Fruit fly (Drosophila melanogaster): Measurements from ENCODE around the gene Tsp86D.

Gene Tsp86D

dm6 chr3R:10893327-10893726 lies 24.8 kb downstream of the Tsp86D start, which contains the start of gene CG6621:
Gene CG6621, minus strand, starts transcription at chr3R:10893531.
- peak; percentile 10 for TF ChIP-seq HLH106 (tag; optimal IDR thresholded peaks at IDR 0.05)
- no peak for TF ChIP-seq Hnf4 (GFP tag; optimal IDR thresholded peaks at IDR 0.05)
- TF ChIP-seq psq (GFP tag; optimal IDR thresholded peaks at IDR 0.05) = no peak
- peak; percentile 44 for TF ChIP-seq Vsx2 (GFP tag; optimal IDR thresholded peaks at IDR 0.05; ENCODE audit: partially characterized antibody)
- TF ChIP-seq lola (GFP tag; optimal IDR thresholded peaks at IDR 0.05) = no peak
- peak in 1 of 2 experiments; percentile 33 for TF ChIP-seq dl (GFP tag; optimal IDR thresholded peaks at IDR 0.05; ENCODE audit: insufficient read depth in 1 of 2, partially characterized antibody in 2 of 2)
- TF ChIP-seq Rel (GFP tag; optimal IDR thresholded peaks at IDR 0.05) = no peak
- TF ChIP-seq Rel (tag; optimal IDR thresholded peaks at IDR 0.05) = peak; percentile 63
